Worm (Caenorhabditis elegans): ENCODE data around the gene haf-1.

haf-1 gene

DNA sequence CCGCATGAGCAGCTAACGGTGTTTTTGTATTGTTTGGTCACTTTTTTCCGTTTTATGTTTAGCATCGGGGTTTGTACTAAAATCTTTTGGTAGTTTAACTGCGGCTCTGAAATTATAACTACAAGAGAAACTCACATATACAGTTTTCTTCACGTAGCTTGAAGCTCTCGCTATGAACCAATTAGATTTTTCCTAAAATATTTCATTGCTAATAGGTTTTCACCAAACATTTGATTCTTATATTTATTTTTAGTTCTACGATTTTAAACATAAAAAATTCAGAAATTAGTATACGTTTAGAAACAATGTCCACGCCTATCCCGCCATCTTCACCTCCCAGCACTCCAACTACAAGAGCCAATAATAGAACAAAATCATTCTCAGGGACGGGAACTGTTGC lies 51.2 kb downstream of the haf-1 start, which contains the start of gene C06A12.3:
Gene C06A12.3 (plus strand): TSS at position 301 of the 400 bp plus-strand sequence.
- no peak for TF ChIP-seq ama-1 (optimal IDR thresholded peaks at IDR 0.05)
- TF ChIP-seq sox-4 (tag; optimal IDR thresholded peaks at IDR 0.05): no peak
- no peak for TF ChIP-seq unc-30 (tag; optimal IDR thresholded peaks at IDR 0.05)
- no peak for TF ChIP-seq rnt-1 (tag; optimal IDR thresholded peaks at IDR 0.05)
- no peak for TF ChIP-seq F16B12.6 (tag; optimal IDR thresholded peaks at IDR 0.05)
- no peak for TF ChIP-seq egl-27 (tag; optimal IDR thresholded peaks at IDR 0.05)
- TF ChIP-seq skn-1 (tag; optimal IDR thresholded peaks at IDR 0.05): no peak
- no peak for TF ChIP-seq egl-13 (tag; optimal IDR thresholded peaks at IDR 0.05)
